Worm (Caenorhabditis elegans) whole organism, early embryonic: ENCODE data around the gene F13E9.19.

ENCODE experiments used
- B0310.2 ChIP-seq: sonication (generic microtip); optimal IDR thresholded peaks from 2 replicates; lab custom pipeline; 2016; ENCODE audit warnings: mild to moderate bottlenecking, missing genetic modification characterization, missing compliant biosample characterization
- F13C5.2 ChIP-seq: sonication (generic microtip); optimal IDR thresholded peaks from 2 replicates; lab custom pipeline; 2017; ENCODE audit warnings: mild to moderate bottlenecking, missing genetic modification characterization, inconsistent platforms, missing compliant biosample characterization
- aly-1 ChIP-seq: sonication (generic microtip); optimal IDR thresholded peaks from 2 replicates; lab custom pipeline; 2016; ENCODE audit warnings: missing genetic modification characterization, missing compliant biosample characterization
- ama-1 ChIP-seq: fragments of 150-350 bp; optimal IDR thresholded peaks from 2 replicates; lab custom pipeline; 2014
- ceh-13 ChIP-seq: fragments of 200-800 bp; sonication (Bioruptor generic); optimal IDR thresholded peaks from 2 replicates; lab custom pipeline; 2018; ENCODE audit warnings: mild to moderate bottlenecking, missing genetic modification characterization, missing compliant biosample characterization
- ceh-36 ChIP-seq: sonication (generic microtip); optimal IDR thresholded peaks from 2 replicates; lab custom pipeline; 2016; ENCODE audit warnings: missing genetic modification characterization, inconsistent platforms, missing compliant biosample characterization
- ets-7 ChIP-seq: sonication (generic microtip); optimal IDR thresholded peaks from 2 replicates; lab custom pipeline; 2016; ENCODE audit warnings: missing genotype, missing genetic modification characterization, missing compliant biosample characterization
- flt-1 ChIP-seq: fragments of 200-800 bp; sonication (Bioruptor generic); IDR thresholded peaks from 2 replicates; pipeline ENCODE4 v1.3.6; 2022; ENCODE audit warnings: missing genetic modification characterization, missing compliant biosample characterization
- hmbx-1 ChIP-seq: sonication (generic microtip); optimal IDR thresholded peaks from 2 replicates; lab custom pipeline; 2016; ENCODE audit warnings: mild to moderate bottlenecking, missing genetic modification characterization, missing compliant biosample characterization
- hmg-4 ChIP-seq: fragments of 200-800 bp; sonication (Bioruptor generic); optimal IDR thresholded peaks from 2 replicates; lab custom pipeline; 2018; ENCODE audit warnings: mild to moderate bottlenecking, missing genetic modification characterization, missing compliant biosample characterization
- hnd-1 ChIP-seq: sonication (generic microtip); optimal IDR thresholded peaks from 2 replicates; lab custom pipeline; 2016; ENCODE audit warnings: missing genetic modification characterization, missing compliant biosample characterization
- pes-1 ChIP-seq: fragments of 200-800 bp; sonication (Bioruptor generic); IDR thresholded peaks from 2 replicates; pipeline ENCODE4 v1.3.6; 2022; ENCODE audit warnings: missing genetic modification reagents, missing genetic modification characterization, missing compliant biosample characterization
- scrt-1 ChIP-seq: fragments of 200-800 bp; sonication (Bioruptor generic); IDR thresholded peaks from 2 replicates; pipeline ENCODE4 v1.3.6; 2022; ENCODE audit warnings: missing genetic modification characterization, missing compliant biosample characterization
- sea-1 ChIP-seq: fragments of 200-800 bp; sonication (Bioruptor generic); conservative IDR thresholded peaks from 2 replicates; pipeline ENCODE4 v1.3.6; 2022; ENCODE audit warnings: missing genetic modification characterization, missing compliant biosample characterization
- tbx-11 ChIP-seq: fragments of 200-800 bp; sonication (Bioruptor generic); IDR thresholded peaks from 2 replicates; pipeline ENCODE4 v1.3.6; 2022; ENCODE audit warnings: missing genetic modification characterization, missing compliant biosample characterization
- tbx-37 ChIP-seq: fragments of 200-800 bp; sonication (Bioruptor generic); conservative IDR thresholded peaks from 2 replicates; pipeline ENCODE4 v1.3.6; 2022; ENCODE audit warnings: missing genetic modification reagents, missing genetic modification characterization, missing compliant biosample characterization
- tra-4 ChIP-seq: sonication (generic microtip); optimal IDR thresholded peaks from 2 replicates; lab custom pipeline; 2017; ENCODE audit warnings: missing genetic modification characterization, missing compliant biosample characterization

F13E9.19 gene

ce11 chrIV:10858300-10859016 is 40.7 kb upstream of the F13E9.19 start, which contains the start of the genes T11G6.2 and hars-1:
Gene T11G6.2 (minus strand): TSS chrIV:10858496.
Gene hars-1 (plus strand): TSS chrIV:10858957.
- TF ChIP-seq tbx-11 (GFP tag; lab: Robert Waterston, UW) (no peak), sea-1 (GFP tag; lab: Robert Waterston, UW) (no peak), tbx-37 (GFP tag; lab: Robert Waterston, UW) (no peak), aly-1 (no peak), F13C5.2 (tag; lab: Kevin White, UChicago) (no peak), pes-1 (GFP tag; lab: Robert Waterston, UW) (no peak), flt-1 (GFP tag; lab: Robert Waterston, UW) (no peak), B0310.2 (tag; lab: Kevin White, UChicago) (no peak), tra-4 (tag; lab: Kevin White, UChicago) (no peak), ama-1 (lab: Kevin White, UChicago) (no peak), hmg-4 (GFP tag; lab: Kevin White, UChicago) (no peak), ceh-36 (tag; lab: Kevin White, UChicago) (no peak), ets-7 (tag; lab: Kevin White, UChicago) (no peak), scrt-1 (no peak), ceh-13 (no peak), hnd-1 (tag; lab: Kevin White, UChicago) (no peak), hmbx-1 (tag; lab: Kevin White, UChicago) (no peak)

DNA sequence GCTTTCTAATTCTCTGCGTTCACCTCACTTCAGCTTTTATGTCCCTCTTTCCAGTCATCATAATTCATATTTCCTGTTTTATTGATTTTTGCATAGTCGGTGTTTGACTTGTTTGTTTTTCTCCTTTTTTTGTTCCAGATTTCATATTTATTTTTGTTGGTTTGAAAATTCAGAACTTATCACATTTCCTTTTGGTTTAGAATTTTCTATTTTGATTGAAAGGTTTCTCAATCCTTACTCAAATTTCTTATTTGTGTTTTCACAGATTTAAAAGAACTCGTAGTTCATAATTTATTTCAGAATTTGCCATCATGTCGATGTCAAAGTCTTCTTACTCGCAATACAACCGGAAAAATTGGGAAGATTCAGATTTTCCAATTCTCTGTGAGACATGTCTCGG is 38.1 kb upstream of the F13E9.19 start, which contains the start of gene rbm-22:
Gene rbm-22 (plus strand): TSS at position 301 of the 400 bp plus-strand sequence.
- TF ChIP-seq sea-1 (GFP tag; lab: Robert Waterston, UW) (no peak), tbx-37 (GFP tag; lab: Robert Waterston, UW) (no peak), tra-4 (tag; lab: Kevin White, UChicago) (no peak), hmbx-1 (tag; lab: Kevin White, UChicago) (no peak), ceh-36 (tag; lab: Kevin White, UChicago) (no peak), pes-1 (GFP tag; lab: Robert Waterston, UW) (no peak), hnd-1 (tag; lab: Kevin White, UChicago) (no peak), hmg-4 (GFP tag; lab: Kevin White, UChicago) (no peak), tbx-11 (GFP tag; lab: Robert Waterston, UW) (no peak), B0310.2 (tag; lab: Kevin White, UChicago) (no peak), ceh-13 (no peak)

- no peak for TF ChIP-seq pes-1 (GFP tag; lab: Robert Waterston, UW)
Observed at ce11 chrIV:10864031-10864430, 35.2 kb upstream of the F13E9.19 start, which contains the start of gene nish-1. Gene nish-1 (plus strand): TSS chrIV:10864331.

ce11 chrIV:10867370-10868146 is 31.6 kb upstream of the F13E9.19 start:
- TF ChIP-seq scrt-1 (no peak), ama-1 (lab: Kevin White, UChicago) (no peak), tbx-11 (GFP tag; lab: Robert Waterston, UW) (no peak), B0310.2 (tag; lab: Kevin White, UChicago) (no peak)

DNA sequence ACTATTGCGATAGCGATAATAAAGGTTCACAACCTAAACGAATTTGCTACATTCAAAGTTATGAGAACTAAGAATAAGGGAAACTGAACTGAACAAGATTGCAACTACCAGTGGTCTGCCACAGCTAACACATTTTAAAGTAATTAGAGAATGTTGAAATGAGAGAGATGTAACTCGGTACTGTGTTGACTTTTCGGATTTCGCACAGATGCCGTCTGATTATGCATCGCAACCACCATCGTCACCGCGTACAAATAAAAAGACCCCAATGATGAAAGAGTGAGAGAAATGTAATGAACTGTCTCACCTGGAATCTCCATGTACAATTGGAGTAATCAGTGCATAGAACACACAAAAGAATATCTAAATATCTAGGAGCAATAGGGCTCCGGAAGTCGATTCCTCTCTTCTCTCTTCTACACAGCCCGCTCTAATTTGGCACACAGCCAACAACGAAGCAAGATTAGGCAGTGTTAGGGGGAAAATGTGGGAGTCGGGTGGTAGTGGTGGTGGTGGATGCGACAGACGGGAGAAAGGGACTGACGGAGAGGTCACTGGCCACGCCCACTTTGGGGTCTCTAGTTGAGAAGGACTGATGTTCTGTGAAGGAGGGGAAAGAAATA is 30.5 kb upstream of the F13E9.19 start, which contains the start of gene F13E9.11:
Gene F13E9.11 (minus strand): TSS at position 507 of the 623 bp plus-strand sequence.
- no peak for TF ChIP-seq ama-1 (lab: Kevin White, UChicago)
- TF ChIP-seq B0310.2 (tag; lab: Kevin White, UChicago): no peak
- TF ChIP-seq F13C5.2 (tag; lab: Kevin White, UChicago): no peak
- no peak for TF ChIP-seq scrt-1
- no peak for TF ChIP-seq sea-1 (GFP tag; lab: Robert Waterston, UW)
- no peak for TF ChIP-seq hnd-1 (tag; lab: Kevin White, UChicago)
- no peak for TF ChIP-seq pes-1 (GFP tag; lab: Robert Waterston, UW)
- no peak for TF ChIP-seq aly-1
- no peak for TF ChIP-seq hmbx-1 (tag; lab: Kevin White, UChicago)
- TF ChIP-seq tbx-37 (GFP tag; lab: Robert Waterston, UW): no peak
- 0 out of 2 replicates have a peak, but pooled peaks have one; percentile 48 for TF ChIP-seq tbx-11 (GFP tag; lab: Robert Waterston, UW)
- TF ChIP-seq ceh-36 (tag; lab: Kevin White, UChicago): no peak
- peak; percentile 51 for TF ChIP-seq ets-7 (tag; lab: Kevin White, UChicago)
- TF ChIP-seq flt-1 (GFP tag; lab: Robert Waterston, UW): no peak
- TF ChIP-seq ceh-13: no peak
- TF ChIP-seq hmg-4 (GFP tag; lab: Kevin White, UChicago): peak; percentile 10
- no peak for TF ChIP-seq tra-4 (tag; lab: Kevin White, UChicago)

DNA sequence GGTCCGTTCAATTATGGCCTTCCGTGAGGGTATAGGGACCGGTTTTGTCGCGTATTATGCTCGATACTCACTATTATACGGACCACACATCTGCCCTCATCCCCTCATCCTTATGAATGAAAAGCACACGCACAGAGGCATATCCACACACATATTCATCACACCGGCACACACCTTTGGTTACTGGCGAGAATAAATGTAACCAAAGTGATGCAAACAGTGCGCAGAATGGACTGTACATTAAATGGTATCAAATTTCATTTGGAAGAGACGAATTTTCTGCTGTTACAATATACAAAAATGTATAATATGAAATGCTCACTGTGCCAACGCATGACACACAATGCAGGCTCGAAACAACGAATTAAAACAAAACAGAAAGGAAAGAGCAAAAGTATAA is 29.6 kb upstream of the F13E9.19 start:
- TF ChIP-seq hmbx-1 (tag; lab: Kevin White, UChicago): no peak
- TF ChIP-seq flt-1 (GFP tag; lab: Robert Waterston, UW): 0 out of 2 replicates have a peak, but pooled peaks have one; percentile 43
- peak; percentile 21 for TF ChIP-seq hmg-4 (GFP tag; lab: Kevin White, UChicago)

- TF ChIP-seq flt-1 (GFP tag; lab: Robert Waterston, UW) (no peak), ceh-36 (tag; lab: Kevin White, UChicago) (no peak), ceh-13 (no peak), ama-1 (lab: Kevin White, UChicago) (no peak), scrt-1 (no peak), hnd-1 (tag; lab: Kevin White, UChicago) (no peak), hmg-4 (GFP tag; lab: Kevin White, UChicago) (no peak), hmbx-1 (tag; lab: Kevin White, UChicago) (no peak), B0310.2 (tag; lab: Kevin White, UChicago) (no peak), ets-7 (tag; lab: Kevin White, UChicago) (no peak), tbx-37 (GFP tag; lab: Robert Waterston, UW) (no peak), sea-1 (GFP tag; lab: Robert Waterston, UW) (no peak), F13C5.2 (tag; lab: Kevin White, UChicago) (no peak)
Observed at ce11 chrIV:10870158-10870557, 29.0 kb upstream of the F13E9.19 start.
